Fruit fly (Drosophila melanogaster) whole organism, prepupa: ENCODE measurements around the gene nAChRalpha5.

Source experiments
- Blimp-1 ChIP-seq: fragments of 200-800 bp; sonication (Bioruptor generic); optimal IDR thresholded peaks from 3 replicates; lab custom pipeline; 2017; ENCODE audit warnings: missing biosample characterization, missing genetic modification characterization, mild to moderate bottlenecking, moderate library complexity, missing genetic modification reagents
- CG10669 ChIP-seq: fragments of 200-800 bp; sonication (Bioruptor generic); optimal IDR thresholded peaks from 3 replicates; lab custom pipeline; 2018; ENCODE audit warnings: missing biosample characterization, mild to moderate bottlenecking, missing genetic modification characterization, moderate library complexity
- CG11294 ChIP-seq: fragments of 200-800 bp; sonication (Bioruptor generic); IDR thresholded peaks from 2 replicates; pipeline ENCODE4 v1.3.6; 2022; ENCODE audit warnings: missing biosample characterization, missing genetic modification characterization
- CG11762 ChIP-seq: fragments of 200-800 bp; sonication (Bioruptor generic); optimal IDR thresholded peaks from 3 replicates; lab custom pipeline; 2016; ENCODE audit warnings: missing biosample characterization, missing genetic modification characterization; ENCODE audit not compliant: insufficient read depth
- CG11902 ChIP-seq: fragments of 200-800 bp; sonication (Bioruptor generic); optimal IDR thresholded peaks from 3 replicates; lab custom pipeline; 2016; ENCODE audit warnings: missing biosample characterization, missing genetic modification characterization
- CG15336 ChIP-seq: fragments of 200-800 bp; sonication (Bioruptor generic); IDR thresholded peaks from 2 replicates; pipeline ENCODE4 v1.3.6; 2022; ENCODE audit warnings: missing biosample characterization, missing genetic modification characterization
- CG1621 ChIP-seq: fragments of 200-800 bp; sonication (Bioruptor generic); optimal IDR thresholded peaks from 3 replicates; lab custom pipeline; 2018; ENCODE audit warnings: missing biosample characterization, mild to moderate bottlenecking, missing genetic modification characterization
- CG16779 ChIP-seq: fragments of 200-800 bp; sonication (Bioruptor generic); optimal IDR thresholded peaks from 3 replicates; lab custom pipeline; 2017; ENCODE audit warnings: missing biosample characterization, mild to moderate bottlenecking, missing genetic modification characterization
- CG3032 ChIP-seq: fragments of 200-800 bp; optimal IDR thresholded peaks from 2 replicates; lab custom pipeline; 2019; ENCODE audit warnings: missing biosample characterization, mild to moderate bottlenecking, missing genetic modification characterization, moderate library complexity
- CG31627 ChIP-seq: fragments of 200-800 bp; sonication (Bioruptor generic); optimal IDR thresholded peaks from 3 replicates; lab custom pipeline; 2016; ENCODE audit warnings: missing biosample characterization, missing genetic modification characterization
- CG32006 ChIP-seq: fragments of 200-800 bp; sonication (Bioruptor generic); optimal IDR thresholded peaks from 3 replicates; lab custom pipeline; 2017; ENCODE audit warnings: missing biosample characterization, mild to moderate bottlenecking, missing genetic modification characterization
- CG34406 ChIP-seq: fragments of 200-800 bp; sonication (Bioruptor generic); optimal IDR thresholded peaks from 3 replicates; lab custom pipeline; 2016; ENCODE audit warnings: missing biosample characterization, missing genetic modification characterization
- CG3919 ChIP-seq: fragments of 200-800 bp; sonication (Bioruptor generic); optimal IDR thresholded peaks from 3 replicates; lab custom pipeline; 2016; ENCODE audit warnings: missing biosample characterization, missing genetic modification characterization
- CG4318 ChIP-seq: fragments of 200-800 bp; sonication (Bioruptor generic); optimal IDR thresholded peaks from 3 replicates; lab custom pipeline; 2017; ENCODE audit warnings: missing biosample characterization, mild to moderate bottlenecking, missing genetic modification characterization
- CG6276 ChIP-seq: fragments of 200-800 bp; sonication (Bioruptor generic); optimal IDR thresholded peaks from 2 replicates; lab custom pipeline; 2017; ENCODE audit warnings: missing biosample characterization, mild to moderate bottlenecking, missing genetic modification characterization
- CG6808 ChIP-seq: fragments of 200-800 bp; sonication (Bioruptor generic); optimal IDR thresholded peaks from 3 replicates; lab custom pipeline; 2017; ENCODE audit warnings: missing biosample characterization, missing genetic modification characterization, mild to moderate bottlenecking, moderate library complexity, missing genetic modification reagents
- CG6854 ChIP-seq: fragments of 200-800 bp; sonication (Bioruptor generic); optimal IDR thresholded peaks from 2 replicates; lab custom pipeline; 2017; ENCODE audit warnings: missing biosample characterization, mild to moderate bottlenecking, missing genetic modification characterization
- CG8119 ChIP-seq: fragments of 200-800 bp; sonication (Bioruptor generic); IDR thresholded peaks from 3 replicates; pipeline ENCODE4 v1.3.6; 2022; ENCODE audit warnings: missing biosample characterization, missing genetic modification characterization
- CG8319 ChIP-seq: fragments of 200-800 bp; sonication (Bioruptor generic); optimal IDR thresholded peaks from 3 replicates; lab custom pipeline; 2016; ENCODE audit warnings: missing biosample characterization, missing genetic modification characterization
- CG8632 ChIP-seq: fragments of 200-800 bp; sonication (Bioruptor generic); optimal IDR thresholded peaks from 3 replicates; lab custom pipeline; 2016; ENCODE audit warnings: missing biosample characterization, missing genetic modification characterization
- CG9139 ChIP-seq: fragments of 200-800 bp; sonication (Bioruptor generic); optimal IDR thresholded peaks from 3 replicates; lab custom pipeline; 2017; ENCODE audit warnings: missing biosample characterization, mild to moderate bottlenecking, missing genetic modification characterization
- Eip75B ChIP-seq: fragments of 200-800 bp; sonication (Bioruptor generic); optimal IDR thresholded peaks from 3 replicates; lab custom pipeline; 2016; ENCODE audit warnings: missing biosample characterization, missing genetic modification characterization
- Eip78C ChIP-seq: fragments of 200-800 bp; sonication (Bioruptor generic); peaks from one replicate; lab custom pipeline; 2016; ENCODE audit warnings: missing biosample characterization, missing genetic modification characterization
- Eip93F ChIP-seq: fragments of 200-800 bp; sonication (Bioruptor generic); optimal IDR thresholded peaks from 2 replicates; lab custom pipeline; 2016; ENCODE audit warnings: missing biosample characterization, mild to moderate bottlenecking, missing genetic modification characterization
- Ets21C ChIP-seq: fragments of 200-800 bp; sonication (Bioruptor generic); optimal IDR thresholded peaks from 3 replicates; lab custom pipeline; 2016; ENCODE audit warnings: missing biosample characterization, missing genetic modification characterization
- Ets96B ChIP-seq: fragments of 200-800 bp; optimal IDR thresholded peaks from 2 replicates; lab custom pipeline; 2019; ENCODE audit warnings: missing biosample characterization, mild to moderate bottlenecking, missing genetic modification characterization, moderate library complexity
- Gug ChIP-seq: fragments of 200-800 bp; sonication (Bioruptor generic); IDR thresholded peaks from 2 replicates; pipeline ENCODE4 v1.3.6; 2022; ENCODE audit warnings: missing biosample characterization, missing genetic modification characterization
- Hr39 ChIP-seq: fragments of 200-800 bp; sonication (Bioruptor generic); optimal IDR thresholded peaks from 2 replicates; lab custom pipeline; 2016; ENCODE audit warnings: missing biosample characterization, missing genetic modification characterization
- Lpt ChIP-seq: fragments of 200-800 bp; sonication (Bioruptor generic); optimal IDR thresholded peaks from 3 replicates; lab custom pipeline; 2016; ENCODE audit warnings: missing biosample characterization, missing genetic modification characterization
- Met ChIP-seq: fragments of 200-800 bp; sonication (Bioruptor generic); optimal IDR thresholded peaks from 3 replicates; lab custom pipeline; 2016; ENCODE audit warnings: missing biosample characterization, missing genetic modification characterization
- OdsH ChIP-seq: fragments of 200-800 bp; sonication (Bioruptor generic); optimal IDR thresholded peaks from 3 replicates; lab custom pipeline; 2016; ENCODE audit warnings: missing biosample characterization, missing genetic modification characterization
- Sox102F ChIP-seq: fragments of 200-800 bp; sonication (Bioruptor generic); optimal IDR thresholded peaks from 2 replicates; lab custom pipeline; 2016; ENCODE audit warnings: missing biosample characterization, mild to moderate bottlenecking, missing genetic modification characterization
- Sox14 ChIP-seq: fragments of 200-800 bp; sonication (Bioruptor generic); optimal IDR thresholded peaks from 3 replicates; lab custom pipeline; 2016; ENCODE audit warnings: missing biosample characterization, missing genetic modification characterization
- Sox15 ChIP-seq: fragments of 200-800 bp; sonication (Bioruptor generic); optimal IDR thresholded peaks from 3 replicates; lab custom pipeline; 2016; ENCODE audit warnings: missing biosample characterization, missing genetic modification characterization
- achi ChIP-seq: fragments of 200-800 bp; sonication (Bioruptor generic); optimal IDR thresholded peaks from 3 replicates; lab custom pipeline; 2016; ENCODE audit warnings: missing biosample characterization, missing genetic modification characterization
- acj6 ChIP-seq: fragments of 200-800 bp; sonication (Bioruptor generic); optimal IDR thresholded peaks from 3 replicates; lab custom pipeline; 2016; ENCODE audit warnings: missing biosample characterization, missing genetic modification characterization
- cyc ChIP-seq: fragments of 200-800 bp; sonication (Bioruptor generic); optimal IDR thresholded peaks from 3 replicates; lab custom pipeline; 2016; ENCODE audit warnings: missing biosample characterization, missing genetic modification characterization
- dac ChIP-seq: fragments of 200-800 bp; sonication (Bioruptor generic); optimal IDR thresholded peaks from 2 replicates; lab custom pipeline; 2017; ENCODE audit warnings: missing biosample characterization, mild to moderate bottlenecking, missing genetic modification characterization
- dsx ChIP-seq: fragments of 200-800 bp; optimal IDR thresholded peaks from 3 replicates; lab custom pipeline; 2019; ENCODE audit warnings: missing biosample characterization, mild to moderate bottlenecking, missing genetic modification characterization, moderate library complexity; ENCODE audit not compliant: poor library complexity, severe bottlenecking
- eg ChIP-seq: fragments of 200-800 bp; sonication (Bioruptor generic); IDR thresholded peaks from 3 replicates; pipeline ENCODE4 v1.3.6; 2022; ENCODE audit warnings: missing biosample characterization, missing genetic modification characterization
- esn ChIP-seq: fragments of 200-800 bp; sonication (Bioruptor generic); optimal IDR thresholded peaks from 2 replicates; lab custom pipeline; 2016; ENCODE audit warnings: missing biosample characterization, mild to moderate bottlenecking, missing genetic modification characterization, moderate library complexity
- fkh ChIP-seq: fragments of 200-800 bp; sonication (Bioruptor generic); optimal IDR thresholded peaks from 3 replicates; lab custom pipeline; 2017; ENCODE audit warnings: missing biosample characterization, mild to moderate bottlenecking, missing genetic modification characterization, moderate library complexity
- lz ChIP-seq: fragments of 200-800 bp; sonication (Bioruptor generic); optimal IDR thresholded peaks from 3 replicates; lab custom pipeline; 2016; ENCODE audit warnings: missing biosample characterization, missing genetic modification characterization
- pdm3 ChIP-seq: fragments of 200-800 bp; sonication (Bioruptor generic); optimal IDR thresholded peaks from 3 replicates; lab custom pipeline; 2016; ENCODE audit warnings: missing biosample characterization, missing genetic modification characterization
- salr ChIP-seq, 2 experiments: fragments of 200-800 bp; sonication (Bioruptor generic); optimal IDR thresholded peaks; 3 replicates each; lab custom pipeline; 2016 to 2018; ENCODE audit warnings: missing biosample characterization in 2 of 2, missing genetic modification characterization in 2 of 2, mild to moderate bottlenecking in 1 of 2
- spab ChIP-seq: fragments of 200-800 bp; sonication (Bioruptor generic); optimal IDR thresholded peaks from 2 replicates; lab custom pipeline; 2017; ENCODE audit warnings: missing biosample characterization, mild to moderate bottlenecking, missing genetic modification characterization, missing genetic modification reagents
- ss ChIP-seq, 2 experiments: fragments of 200-800 bp; sonication (Bioruptor generic); optimal IDR thresholded peaks; 2 replicates in 1 of 2; 3 replicates in 1 of 2; lab custom pipeline; 2017 to 2018; ENCODE audit warnings: mild to moderate bottlenecking in 2 of 2, missing biosample characterization in 2 of 2, missing genetic modification characterization in 2 of 2, moderate library complexity in 1 of 2
- svp ChIP-seq: fragments of 200-800 bp; sonication (Bioruptor generic); peaks from one replicate; lab custom pipeline; 2016; ENCODE audit warnings: missing biosample characterization, missing genetic modification characterization

The nAChRalpha5 gene

DNA sequence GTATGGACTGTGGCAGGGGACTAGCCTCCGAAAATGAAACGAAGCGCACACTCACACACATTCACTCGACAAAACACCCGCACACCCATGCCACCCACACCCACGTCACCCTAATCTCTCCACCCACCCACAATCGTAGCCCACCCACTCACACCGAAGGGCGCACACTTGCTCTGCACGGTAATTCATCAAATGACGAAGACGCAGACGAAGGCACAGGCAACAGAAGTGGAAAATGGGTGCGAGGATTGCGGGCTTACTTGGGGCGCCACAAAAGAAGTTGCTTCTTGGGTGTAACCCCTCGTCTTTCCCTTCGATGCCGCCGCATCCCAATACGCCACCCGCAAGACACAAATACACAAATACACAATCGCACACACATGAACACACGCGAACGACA, 96.2 kb downstream of the nAChRalpha5 start:
- no peak for TF ChIP-seq Sox102F (GFP tag; lab: Kevin White, UChicago)
- no peak for TF ChIP-seq CG16779 (tag; lab: Kevin White, UChicago)
- TF ChIP-seq lz (GFP tag; lab: Kevin White, UChicago) = no peak
- TF ChIP-seq Ets96B (tag; lab: Kevin White, UChicago) = no peak
- no peak for TF ChIP-seq CG9139 (GFP tag; lab: Kevin White, UChicago)
- no peak for TF ChIP-seq Blimp-1 (GFP tag; lab: Kevin White, UChicago)
- no peak for TF ChIP-seq Sox14 (GFP tag; lab: Kevin White, UChicago)
- TF ChIP-seq ss (GFP tag; optimal IDR thresholded peaks at IDR 0.05; lab: Kevin White, UChicago) = no peak
- TF ChIP-seq CG6854 = no peak
- no peak for TF ChIP-seq CG3032
- no peak for TF ChIP-seq CG3919
- no peak for TF ChIP-seq pdm3
- TF ChIP-seq dsx (GFP tag; lab: Kevin White, UChicago) = no peak
- no peak for TF ChIP-seq spab (GFP tag; lab: Kevin White, UChicago)
- TF ChIP-seq Met (GFP tag; lab: Kevin White, UChicago) = no peak

DNA sequence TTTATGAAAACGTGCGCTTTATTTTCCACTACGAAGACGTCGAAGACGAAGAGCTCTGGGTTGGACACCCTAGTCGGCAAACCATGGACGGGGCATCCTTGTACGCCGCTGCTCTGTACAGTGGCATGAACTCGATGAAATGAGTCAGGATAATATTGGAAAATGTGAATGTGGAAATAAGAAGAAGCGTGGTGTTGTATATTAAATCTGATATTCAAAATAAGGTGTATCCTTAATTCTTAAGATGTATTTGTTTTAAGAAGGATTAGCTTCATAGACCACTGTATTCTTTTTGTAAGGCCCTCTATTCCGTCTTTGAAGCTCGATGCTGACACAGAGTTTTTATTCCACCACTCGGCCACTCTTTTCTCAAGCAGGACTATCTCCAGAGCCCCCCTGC, 101.3 kb downstream of the nAChRalpha5 start:
- TF ChIP-seq CG9139 (GFP tag; lab: Kevin White, UChicago) (no peak), CG31627 (GFP tag; lab: Kevin White, UChicago) (no peak), Gug (GFP tag; lab: Robert Waterston, UW) (no peak), acj6 (GFP tag; lab: Kevin White, UChicago) (peak; percentile 14), CG11902 (GFP tag; lab: Kevin White, UChicago) (no peak), Sox15 (GFP tag; lab: Kevin White, UChicago) (no peak), Ets96B (tag; lab: Kevin White, UChicago) (peak; percentile 36), fkh (no peak), CG8319 (GFP tag; lab: Kevin White, UChicago) (no peak), Eip75B (GFP tag; lab: Kevin White, UChicago) (peak; percentile 16), esn (GFP tag; lab: Kevin White, UChicago) (no peak), Eip78C (GFP tag; lab: Kevin White, UChicago) (peak; percentile 77), lz (GFP tag; lab: Kevin White, UChicago) (peak; percentile 7), CG6854 (no peak), CG34406 (GFP tag; lab: Kevin White, UChicago) (peak; percentile 27), CG11294 (GFP tag; lab: Robert Waterston, UW) (no peak), CG11762 (no peak), dac (GFP tag; lab: Kevin White, UChicago) (no peak), svp (peak; percentile 53), cyc (GFP tag; lab: Kevin White, UChicago) (peak; percentile 7), CG32006 (GFP tag; lab: Kevin White, UChicago) (peak; percentile 42), Ets21C (GFP tag; lab: Kevin White, UChicago) (no peak), CG6808 (GFP tag; lab: Kevin White, UChicago) (no peak), Lpt (GFP tag; lab: Kevin White, UChicago) (no peak), CG6276 (no peak), eg (GFP tag; lab: Robert Waterston, UW) (no peak), CG16779 (tag; lab: Kevin White, UChicago) (no peak), CG3032 (peak; percentile 23), spab (GFP tag; lab: Kevin White, UChicago) (peak; percentile 9), pdm3 (peak; percentile 17), salr (GFP tag; optimal IDR thresholded peaks at IDR 0.05; lab: Kevin White, UChicago) (no peak), CG8119 (peak; percentile 44; the same call in 1 of the 3 replicates), CG3919 (peak; percentile 41), ss (GFP tag; optimal IDR thresholded peaks at IDR 0.05; lab: Kevin White, UChicago) (peak in 1 of 2 experiments; percentile 43), CG10669 (GFP tag; lab: Kevin White, UChicago) (peak; percentile 1), Sox14 (GFP tag; lab: Kevin White, UChicago) (no peak), Hr39 (GFP tag; lab: Kevin White, UChicago) (no peak), CG15336 (GFP tag; lab: Robert Waterston, UW) (peak; percentile 46), CG8632 (GFP tag; lab: Kevin White, UChicago) (peak; percentile 3), CG1621 (tag; lab: Kevin White, UChicago) (peak; percentile 1), dsx (GFP tag; lab: Kevin White, UChicago) (peak; percentile 34), OdsH (peak; percentile 24), Met (GFP tag; lab: Kevin White, UChicago) (no peak), Eip93F (GFP tag; lab: Kevin White, UChicago) (no peak), CG4318 (GFP tag; lab: Kevin White, UChicago) (no peak), achi (GFP tag; lab: Kevin White, UChicago) (peak; percentile 34)
